Fruit fly (Drosophila melanogaster): ENCODE measurements around the gene goe.

DNA sequence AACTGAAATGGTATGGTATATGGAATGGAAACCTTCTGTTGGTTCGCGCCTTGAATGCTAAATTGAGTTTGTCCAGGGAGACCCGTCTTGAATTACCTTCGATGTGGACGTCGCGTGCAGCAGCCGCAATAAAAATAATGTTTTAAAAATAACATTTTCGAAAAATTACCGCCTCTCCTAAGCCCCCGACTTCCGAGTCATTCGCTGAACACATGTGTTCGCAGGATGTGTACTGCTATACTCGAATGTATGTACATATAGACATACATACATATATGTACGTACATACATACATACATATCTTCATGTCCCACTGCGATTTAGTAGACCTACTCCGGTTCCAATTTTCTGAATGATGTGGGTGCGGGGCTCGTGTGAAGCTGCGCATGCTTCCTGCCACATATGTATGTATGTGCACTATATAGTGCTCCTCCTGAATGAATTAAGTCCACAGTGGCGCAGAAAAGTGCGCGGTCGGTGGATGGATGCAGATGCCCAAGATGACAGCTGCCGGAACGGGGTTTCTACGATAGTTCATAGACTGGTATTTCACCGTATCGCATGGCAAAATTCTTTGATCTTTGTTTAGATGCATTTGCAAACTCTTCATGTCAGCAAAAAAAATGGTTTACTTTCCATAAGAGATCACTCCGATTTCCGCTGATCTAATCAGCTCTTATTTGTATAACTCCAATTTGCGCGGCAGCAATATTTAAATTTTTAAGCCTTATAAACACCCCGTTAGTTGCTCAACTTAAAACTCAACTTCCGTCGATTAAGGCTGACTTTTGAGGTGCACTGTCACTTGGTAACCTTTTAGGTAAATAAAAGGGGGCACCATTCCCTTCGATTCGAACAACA is 22.7 kb upstream of the goe start:
- TF ChIP-seq OdsH (GFP tag; optimal IDR thresholded peaks at IDR 0.05) (no peak), GATAd (GFP tag; optimal IDR thresholded peaks at IDR 0.05) (no peak), Myc (optimal IDR thresholded peaks at IDR 0.05) (no peak), Abd-B (GFP tag; optimal IDR thresholded peaks at IDR 0.05) (no peak), Mio (GFP tag; optimal IDR thresholded peaks at IDR 0.05) (no peak), CG32264 (GFP tag; optimal IDR thresholded peaks at IDR 0.05) (no peak), brk (GFP tag; optimal IDR thresholded peaks at IDR 0.05) (no peak), Rel (GFP tag; optimal IDR thresholded peaks at IDR 0.05) (no peak), Rel (tag; optimal IDR thresholded peaks at IDR 0.05) (no peak), CG9705 (GFP tag; optimal IDR thresholded peaks at IDR 0.05) (no peak), N (GFP tag; optimal IDR thresholded peaks at IDR 0.05) (no peak), Sp1 (GFP tag; optimal IDR thresholded peaks at IDR 0.05) (no peak)

Data from whole organism, wandering third instar larva.